Worm (Caenorhabditis elegans) whole organism, L4/young adult: ENCODE measurements around the gene Y66D12A.1.

Source experiments
- W03F9.2 ChIP-seq: fragments of 150-350 bp; optimal IDR thresholded peaks from 2 replicates; lab custom pipeline; 2014; ENCODE audit warnings: missing biosample characterization, missing genetic modification characterization
- dao-5 ChIP-seq: sonication (generic microtip); optimal IDR thresholded peaks from 2 replicates; lab custom pipeline; 2016; ENCODE audit warnings: missing genotype, missing genetic modification characterization, moderate library complexity, missing compliant biosample characterization
- him-1 ChIP-seq: sonication (generic microtip); optimal IDR thresholded peaks from 2 replicates; lab custom pipeline; 2016; ENCODE audit warnings: missing genotype, missing genetic modification reagents, missing genetic modification characterization, missing compliant biosample characterization

Y66D12A.1 gene

DNA sequence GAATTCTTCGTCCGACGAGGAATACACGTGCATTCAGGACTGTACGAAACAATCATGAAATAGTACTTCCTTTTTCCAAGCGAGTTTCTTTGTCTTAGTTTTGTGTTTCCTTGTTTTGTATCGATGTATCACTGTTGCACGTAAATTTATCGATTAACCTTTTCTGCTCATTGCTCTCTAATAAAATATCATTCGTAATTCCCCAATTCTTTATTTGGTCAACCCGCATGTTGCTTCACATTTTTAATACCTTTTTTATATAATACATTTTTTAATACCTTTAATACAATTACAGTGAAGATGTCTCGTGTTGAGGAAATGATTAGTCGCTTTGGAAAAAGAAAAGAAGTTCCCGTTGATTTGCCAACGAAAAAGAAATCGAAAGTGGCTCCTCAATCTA is at the start of gene Y66D12A.1:
Gene Y66D12A.1 (plus strand): TSS at position 301 of the 400 bp plus-strand sequence.
- TF ChIP-seq dao-5 (tag; lab: Kevin White, UChicago), result no peak
- no peak for TF ChIP-seq him-1
- no peak for TF ChIP-seq W03F9.2 (tag; lab: Kevin White, UChicago)

- TF ChIP-seq W03F9.2 (tag; lab: Kevin White, UChicago) (no peak), him-1 (no peak), dao-5 (tag; lab: Kevin White, UChicago) (no peak)
Observed at ce11 chrIII:11558251-11558650, 49.7 kb upstream of the Y66D12A.1 start.

DNA sequence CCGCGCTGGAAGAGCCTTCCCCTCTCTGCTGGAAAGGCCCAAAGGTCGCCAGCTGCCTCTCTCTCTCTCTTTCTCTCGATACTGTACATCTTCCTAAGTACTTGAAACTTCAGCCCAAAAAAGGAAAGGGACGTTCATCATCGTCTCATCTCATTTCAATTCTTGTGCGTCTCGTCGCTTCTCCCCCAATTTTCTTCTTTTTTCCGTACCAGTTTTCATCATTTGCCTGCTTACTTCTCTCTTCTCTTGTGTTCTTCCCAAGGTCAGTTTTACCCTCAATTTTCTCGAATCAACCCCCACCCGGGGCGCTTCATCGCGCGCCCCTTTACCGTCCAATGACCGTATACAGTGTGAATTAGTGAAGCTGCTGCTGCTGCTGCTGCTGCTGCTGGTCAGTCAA is 48.3 kb upstream of the Y66D12A.1 start:
- TF ChIP-seq him-1, result no peak
- no peak for TF ChIP-seq dao-5 (tag; lab: Kevin White, UChicago)
- no peak for TF ChIP-seq W03F9.2 (tag; lab: Kevin White, UChicago)

ce11 chrIII:11560504-11561202 is 47.3 kb upstream of the Y66D12A.1 start, which contains the start of gene ztf-29:
Gene ztf-29, plus strand, starts transcription at chrIII:11561152.
- TF ChIP-seq him-1 (no peak), dao-5 (tag; lab: Kevin White, UChicago) (no peak), W03F9.2 (tag; lab: Kevin White, UChicago) (no peak)

ce11 chrIII:11561597-11561996 is 46.4 kb upstream of the Y66D12A.1 start:
- TF ChIP-seq him-1 (no peak), dao-5 (tag; lab: Kevin White, UChicago) (no peak), W03F9.2 (tag; lab: Kevin White, UChicago) (no peak)

ce11 chrIII:11563417-11563949 is 44.5 kb upstream of the Y66D12A.1 start, which contains the start of gene Y66D12A.11:
Gene Y66D12A.11, plus strand, starts transcription at chrIII:11563467.
- TF ChIP-seq him-1, result no peak
- no peak for TF ChIP-seq dao-5 (tag; lab: Kevin White, UChicago)
- TF ChIP-seq W03F9.2 (tag; lab: Kevin White, UChicago), result no peak

DNA sequence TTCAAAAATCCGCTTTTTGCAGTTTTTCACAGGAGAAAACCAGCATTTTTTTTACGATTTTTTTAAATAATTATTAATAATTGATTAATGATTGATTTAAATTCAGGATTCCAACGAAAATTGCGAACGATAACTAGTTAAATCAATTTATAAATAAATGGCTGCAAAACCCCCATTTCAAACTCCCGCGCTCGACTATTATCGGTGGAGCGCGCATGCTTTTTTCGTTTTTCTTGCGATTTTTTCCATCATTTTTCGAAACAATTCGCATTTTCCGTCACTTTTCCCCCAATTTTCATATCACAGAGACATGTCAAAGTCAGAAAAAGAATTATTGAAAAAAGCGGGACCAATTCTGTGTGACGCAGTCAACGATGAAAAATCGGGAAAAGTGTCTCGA is 42.4 kb upstream of the Y66D12A.1 start, which contains the start of gene Y66D12A.10:
Gene Y66D12A.10 (plus strand): TSS at position 273 of the 400 bp plus-strand sequence.
- TF ChIP-seq dao-5 (tag; lab: Kevin White, UChicago) (no peak), W03F9.2 (tag; lab: Kevin White, UChicago) (no peak), him-1 (no peak)

DNA sequence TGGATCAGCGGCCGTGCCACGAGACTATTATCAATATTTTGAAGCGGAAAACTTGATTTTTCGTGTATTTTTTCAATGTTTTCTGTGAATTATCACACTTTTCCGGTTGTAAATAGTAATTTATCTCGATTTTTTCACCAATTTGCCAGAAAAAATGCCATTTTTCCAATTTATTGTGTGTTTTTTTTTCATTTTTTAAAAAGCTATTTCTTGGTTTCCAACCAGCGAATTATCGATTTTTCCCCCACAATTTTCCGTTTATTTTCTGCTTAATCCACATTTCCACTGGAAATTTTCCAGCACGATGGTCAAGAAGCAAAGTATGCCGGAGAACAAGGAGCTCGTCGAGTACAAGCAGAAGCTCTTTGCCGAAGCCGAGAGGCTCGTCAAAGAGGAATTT is 40.1 kb upstream of the Y66D12A.1 start, which contains the start of gene psme-3:
Gene psme-3 (plus strand): TSS at position 301 of the 400 bp plus-strand sequence.
- TF ChIP-seq him-1, result no peak
- TF ChIP-seq dao-5 (tag; lab: Kevin White, UChicago), result no peak

- TF ChIP-seq W03F9.2 (tag; lab: Kevin White, UChicago) (no peak), him-1 (no peak), dao-5 (tag; lab: Kevin White, UChicago) (no peak)
Observed at ce11 chrIII:11573921-11574320, 34.0 kb upstream of the Y66D12A.1 start, which contains the start of gene Y66D12A.8. Gene Y66D12A.8, plus strand, starts transcription at chrIII:11574221.

DNA sequence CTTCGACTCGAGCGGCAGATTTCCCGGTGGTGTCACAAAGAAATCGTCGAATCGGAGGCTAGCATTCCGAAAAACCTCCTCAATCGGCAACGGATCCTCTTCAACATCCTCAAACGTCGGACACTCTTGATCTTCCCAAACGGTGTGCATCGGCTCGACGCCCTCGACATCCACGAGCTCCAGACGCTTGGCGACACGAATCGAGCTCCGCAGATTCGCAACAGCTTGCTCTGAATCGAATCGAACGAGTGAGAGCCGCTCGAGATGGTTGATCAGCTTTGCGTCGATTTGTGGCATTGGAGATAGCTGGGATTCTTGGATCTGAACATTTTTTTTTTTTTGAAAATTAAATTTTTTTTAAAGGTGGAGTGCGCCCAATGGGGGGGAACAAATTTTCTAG is 28.6 kb upstream of the Y66D12A.1 start:
- no peak for TF ChIP-seq dao-5 (tag; lab: Kevin White, UChicago)
- no peak for TF ChIP-seq him-1
- TF ChIP-seq W03F9.2 (tag; lab: Kevin White, UChicago), result no peak

- TF ChIP-seq dao-5 (tag; lab: Kevin White, UChicago) (no peak), him-1 (no peak), W03F9.2 (tag; lab: Kevin White, UChicago) (no peak)
Observed at ce11 chrIII:11580428-11580885, 27.5 kb upstream of the Y66D12A.1 start, which contains the start of gene Y66D12A.7. Gene Y66D12A.7, minus strand, starts transcription at chrIII:11580478.

DNA sequence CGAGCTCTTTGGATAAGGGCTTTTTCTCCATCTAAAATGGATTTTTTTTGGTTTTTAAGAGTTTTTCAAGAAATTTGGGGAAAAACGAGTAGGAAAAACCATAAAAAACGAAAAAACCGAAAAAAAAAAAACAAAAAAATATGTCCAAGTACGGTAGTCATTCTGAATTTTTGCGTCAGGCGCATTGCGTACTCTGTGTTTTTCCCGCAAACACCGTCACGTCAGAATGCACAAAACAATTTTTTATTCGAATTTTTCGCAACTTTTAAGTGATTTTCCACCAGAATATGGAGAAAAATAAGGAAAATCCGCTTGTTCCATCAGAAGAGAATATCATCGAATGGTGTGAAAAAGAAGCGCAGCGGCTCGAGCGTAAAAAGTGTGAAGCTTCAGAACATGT is 26.6 kb upstream of the Y66D12A.1 start, which contains the start of the genes Y66D12A.6 and ceh-92:
Gene Y66D12A.6 (minus strand): TSS at position 31 of the 400 bp plus-strand sequence.
Gene ceh-92 (plus strand): TSS at position 229 of the 400 bp plus-strand sequence.
- no peak for TF ChIP-seq him-1
- TF ChIP-seq dao-5 (tag; lab: Kevin White, UChicago), result no peak
- TF ChIP-seq W03F9.2 (tag; lab: Kevin White, UChicago), result no peak

- TF ChIP-seq him-1 (no peak), W03F9.2 (tag; lab: Kevin White, UChicago) (no peak), dao-5 (tag; lab: Kevin White, UChicago) (no peak)
Observed at ce11 chrIII:11582569-11582968, 25.4 kb upstream of the Y66D12A.1 start.

ce11 chrIII:11588911-11589310 is 19.1 kb upstream of the Y66D12A.1 start, which contains the start of gene Y66D12A.3:
Gene Y66D12A.3, plus strand, starts transcription at chrIII:11589211.
- TF ChIP-seq dao-5 (tag; lab: Kevin White, UChicago), result no peak
- TF ChIP-seq him-1, result no peak
